Worm (Caenorhabditis elegans) whole organism, late embryonic: ENCODE results near the gene C56E6.2.

Experiments used
- ama-1 ChIP-seq: fragments of 150-350 bp; optimal IDR thresholded peaks from 2 replicates; lab custom pipeline; 2014
- ceh-14 ChIP-seq: sonication (generic microtip); optimal IDR thresholded peaks from 2 replicates; lab custom pipeline; 2016; ENCODE audit warnings: missing genotype, missing genetic modification characterization, missing compliant biosample characterization
- dve-1 ChIP-seq: sonication (generic microtip); optimal IDR thresholded peaks from 2 replicates; lab custom pipeline; 2017; ENCODE audit warnings: antibody characterized with exemption, mild to moderate bottlenecking, missing genetic modification characterization, missing compliant biosample characterization
- ets-4 ChIP-seq: sonication (generic microtip); optimal IDR thresholded peaks from 2 replicates; lab custom pipeline; 2016; ENCODE audit warnings: missing genetic modification characterization, missing compliant biosample characterization
- fax-1 ChIP-seq: sonication (generic microtip); optimal IDR thresholded peaks from 2 replicates; lab custom pipeline; 2016; ENCODE audit warnings: missing genotype, missing genetic modification characterization, missing compliant biosample characterization
- fkh-6 ChIP-seq: sonication (generic microtip); optimal IDR thresholded peaks from 2 replicates; lab custom pipeline; 2016; ENCODE audit warnings: missing genetic modification characterization, missing compliant biosample characterization
- hlh-15 ChIP-seq: sonication (generic microtip); optimal IDR thresholded peaks from 2 replicates; lab custom pipeline; 2016; ENCODE audit warnings: missing genetic modification characterization, missing compliant biosample characterization
- lin-11 ChIP-seq: fragments of 200-800 bp; sonication (Bioruptor generic); optimal IDR thresholded peaks from 2 replicates; lab custom pipeline; 2018; ENCODE audit warnings: mild to moderate bottlenecking, missing genetic modification characterization, missing compliant biosample characterization
- odd-2 ChIP-seq: sonication (generic microtip); optimal IDR thresholded peaks from 2 replicates; lab custom pipeline; 2017; ENCODE audit warnings: antibody characterized with exemption, mild to moderate bottlenecking, missing genetic modification characterization, missing compliant biosample characterization
- pqm-1 ChIP-seq: sonication (generic microtip); optimal IDR thresholded peaks from 2 replicates; lab custom pipeline; 2016; ENCODE audit warnings: missing genetic modification characterization, missing compliant biosample characterization
- sox-2 ChIP-seq: fragments of 200-800 bp; sonication (Bioruptor generic); IDR thresholded peaks from 2 replicates; pipeline ENCODE4 v1.3.6; 2022; ENCODE audit warnings: missing genetic modification reagents, missing genetic modification characterization, missing compliant biosample characterization

ce11 chrII:6526136-6526684 is 1.5 kb downstream of the C56E6.2 start:
- TF ChIP-seq ceh-14 = no peak
- TF ChIP-seq ets-4 = no peak
- TF ChIP-seq ama-1 = no peak
- no peak for TF ChIP-seq hlh-15 (tag; lab: Kevin White, UChicago)
- no peak for TF ChIP-seq dve-1 (tag; lab: Kevin White, UChicago)
- TF ChIP-seq fax-1 (tag; lab: Kevin White, UChicago) = no peak
- TF ChIP-seq odd-2 = no peak
- TF ChIP-seq lin-11 = no peak
- no peak for TF ChIP-seq fkh-6 (tag; lab: Kevin White, UChicago)
- no peak for TF ChIP-seq pqm-1 (tag; lab: Kevin White, UChicago)
- no peak for TF ChIP-seq sox-2 (GFP tag; lab: Robert Waterston, UW)
